Fruit fly (Drosophila melanogaster): ENCODE results near the gene Arglu1.

Gene Arglu1

DNA sequence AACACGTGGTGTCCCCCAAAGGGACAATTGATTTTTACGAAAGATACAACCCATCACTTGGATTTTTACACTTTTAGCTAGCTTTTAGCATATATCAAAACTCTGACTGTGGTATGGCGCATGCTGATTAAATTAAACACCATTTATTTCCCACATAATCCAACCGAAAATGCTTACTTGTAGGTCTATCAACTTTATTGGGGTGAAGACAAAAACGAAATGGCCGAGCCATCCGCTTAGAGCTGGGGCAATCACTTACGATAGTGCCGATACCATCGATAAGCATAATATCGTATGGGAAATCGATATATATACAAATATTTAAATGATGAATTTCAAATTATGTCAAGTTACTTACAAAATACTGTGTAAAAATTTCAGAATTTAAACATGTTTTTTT, 40.6 kb downstream of the Arglu1 start, which contains the start of gene RpS2 (continued):
- peak; percentile 24 for TF ChIP-seq CG3407 (GFP tag; optimal IDR thresholded peaks at IDR 0.05)
- TF ChIP-seq Stat92E (GFP tag; optimal IDR thresholded peaks at IDR 0.05) = peak in 1 of 3 experiments; percentile 22
- no peak for TF ChIP-seq CG15011 (GFP tag; optimal IDR thresholded peaks at IDR 0.05)
- TF ChIP-seq ewg (GFP tag; optimal IDR thresholded peaks at IDR 0.05) = no peak
- peak; percentile 64 for TF ChIP-seq nau (GFP tag; optimal IDR thresholded peaks at IDR 0.05)
- no peak for TF ChIP-seq pan (optimal IDR thresholded peaks at IDR 0.05)
- TF ChIP-seq pan (GFP tag; optimal IDR thresholded peaks at IDR 0.05 in 1 of 2, IDR thresholded peaks at IDR 0.05 in 1 of 2) = peak in 1 of 2 experiments; percentile 7
- no peak for TF ChIP-seq Camta (GFP tag; optimal IDR thresholded peaks at IDR 0.05)
- no peak for TF ChIP-seq ab (GFP tag; optimal IDR thresholded peaks at IDR 0.05)
- peak; percentile 75 for TF ChIP-seq HmgZ (tag; optimal IDR thresholded peaks at IDR 0.05)
- peak; percentile 18 for TF ChIP-seq gfzf (GFP tag; optimal IDR thresholded peaks at IDR 0.05)
- peak; percentile 87 for TF ChIP-seq chm (GFP tag; IDR thresholded peaks at IDR 0.05)
- TF ChIP-seq sqz (GFP tag; optimal IDR thresholded peaks at IDR 0.05) = peak; percentile 46
- TF ChIP-seq aop (GFP tag; IDR thresholded peaks at IDR 0.05) = no peak
- TF ChIP-seq jumu (GFP tag; optimal IDR thresholded peaks at IDR 0.05) = no peak
- TF ChIP-seq nerfin-2 (GFP tag; IDR thresholded peaks at IDR 0.05; ENCODE audit: partially characterized antibody) = peak; percentile 96
- peak; percentile 99 for TF ChIP-seq MESR4 (GFP tag; optimal IDR thresholded peaks at IDR 0.05)
- TF ChIP-seq sens-2 (GFP tag; IDR thresholded peaks at IDR 0.05) = no peak
- peak; percentile 30 for TF ChIP-seq CTCF (GFP tag; optimal IDR thresholded peaks at IDR 0.05)
- TF ChIP-seq wek (GFP tag; optimal IDR thresholded peaks at IDR 0.05) = peak; percentile 59
- no peak for TF ChIP-seq Blimp-1 (GFP tag; optimal IDR thresholded peaks at IDR 0.05)
- no peak for TF ChIP-seq cad (GFP tag; optimal IDR thresholded peaks at IDR 0.05)
- TF ChIP-seq CG30403 (GFP tag; optimal IDR thresholded peaks at IDR 0.05) = peak; percentile 38
- TF ChIP-seq unc-4 (GFP tag; IDR thresholded peaks at IDR 0.05; ENCODE audit: partially characterized antibody) = peak; percentile 99
- peak; percentile 56 for TF ChIP-seq CG17912 (GFP tag; optimal IDR thresholded peaks at IDR 0.05)
- peak; percentile 40; the same call in 1 of the 2 replicates for TF ChIP-seq Adf1 (GFP tag; IDR thresholded peaks at IDR 0.05)
- peak; percentile 8 for TF ChIP-seq CG10209 (GFP tag; optimal IDR thresholded peaks at IDR 0.05)
- TF ChIP-seq H2.0 (GFP tag; IDR thresholded peaks at IDR 0.05) = peak; percentile 32; the same call in 1 of the 2 replicates
- TF ChIP-seq oc (tag; optimal IDR thresholded peaks at IDR 0.05) = peak; percentile 47
- TF ChIP-seq tll (GFP tag; optimal IDR thresholded peaks at IDR 0.05) = no peak
- 0 out of 2 replicates have a peak, but pooled peaks have one; percentile 17 for TF ChIP-seq HLH3B (GFP tag; IDR thresholded peaks at IDR 0.05)
- peak; percentile 65 for TF ChIP-seq CG12391 (tag; optimal IDR thresholded peaks at IDR 0.05)
- TF ChIP-seq MTF-1 (GFP tag; optimal IDR thresholded peaks at IDR 0.05; ENCODE audit: borderline replicate concordance) = peak; percentile 2
- peak; percentile 23 for TF ChIP-seq CG9817 (tag; optimal IDR thresholded peaks at IDR 0.05)
- peak; percentile 99 for TF ChIP-seq zen2 (GFP tag; IDR thresholded peaks at IDR 0.05; ENCODE audit: partially characterized antibody)
- peak; percentile 99 for TF ChIP-seq knrl (GFP tag; IDR thresholded peaks at IDR 0.05; ENCODE audit: partially characterized antibody)
- TF ChIP-seq YL-1 (GFP tag; optimal IDR thresholded peaks at IDR 0.05) = peak; percentile 92
- TF ChIP-seq CrebB (tag; optimal IDR thresholded peaks at IDR 0.05) = peak; percentile 67
- TF ChIP-seq CG11723 (GFP tag; optimal IDR thresholded peaks at IDR 0.05) = no peak
- TF ChIP-seq CG10565 (GFP tag; optimal IDR thresholded peaks at IDR 0.05) = no peak
- TF ChIP-seq Drgx (GFP tag; IDR thresholded peaks at IDR 0.05) = no peak
- peak; percentile 44 for TF ChIP-seq CG4617 (GFP tag; optimal IDR thresholded peaks at IDR 0.05; ENCODE audit: borderline replicate concordance)
- TF ChIP-seq CG17186 (GFP tag; optimal IDR thresholded peaks at IDR 0.05) = peak; percentile 52
- peak; percentile 29 for TF ChIP-seq dmrt11E (tag; optimal IDR thresholded peaks at IDR 0.05)
- TF ChIP-seq slou (GFP tag; optimal IDR thresholded peaks at IDR 0.05) = peak; percentile 28
- TF ChIP-seq CG5245 (GFP tag; optimal IDR thresholded peaks at IDR 0.05) = no peak
- TF ChIP-seq CG42726 (GFP tag; IDR thresholded peaks at IDR 0.05; ENCODE audit: partially characterized antibody) = peak; percentile 99
- TF ChIP-seq onecut (GFP tag; IDR thresholded peaks at IDR 0.05) = peak; percentile 47; the same call in 1 of the 2 replicates
- TF ChIP-seq Fer1 (GFP tag; optimal IDR thresholded peaks at IDR 0.05) = peak; percentile 52
- peak; percentile 39 for TF ChIP-seq CG9437 (GFP tag; optimal IDR thresholded peaks at IDR 0.05)
